Worm (Caenorhabditis elegans) whole organism, L2 larva: ENCODE measurements around the gene str-35.

Experiments
- R02D3.7 ChIP-seq: fragments of 150-350 bp; optimal IDR thresholded peaks from 2 replicates; lab custom pipeline; 2014; ENCODE audit warnings: missing biosample characterization, missing genetic modification characterization
- ama-1 ChIP-seq: fragments of 150-350 bp; optimal IDR thresholded peaks from 2 replicates; lab custom pipeline; 2018; ENCODE audit warnings: inconsistent platforms
- ceh-16 ChIP-seq: fragments of 150-350 bp; optimal IDR thresholded peaks from 2 replicates; lab custom pipeline; 2014; ENCODE audit warnings: missing biosample characterization, missing genetic modification characterization
- ceh-82 ChIP-seq: fragments of 150-350 bp; optimal IDR thresholded peaks from 2 replicates; lab custom pipeline; 2014; ENCODE audit warnings: missing biosample characterization, missing genetic modification characterization
- elt-3 ChIP-seq: sonication (generic microtip); optimal IDR thresholded peaks from 2 replicates; lab custom pipeline; 2017; ENCODE audit warnings: missing biosample characterization, missing genetic modification characterization
- fos-1 ChIP-seq: fragments of 150-350 bp; optimal IDR thresholded peaks from 2 replicates; lab custom pipeline; 2014; ENCODE audit warnings: missing biosample characterization, missing genetic modification characterization
- lin-11 ChIP-seq: fragments of 150-350 bp; sonication (generic microtip); optimal IDR thresholded peaks from 2 replicates; lab custom pipeline; 2014; ENCODE audit warnings: missing biosample characterization, missing genetic modification characterization, inconsistent platforms, mixed read lengths
- mab-5 ChIP-seq: fragments of 150-350 bp; optimal IDR thresholded peaks from 2 replicates; lab custom pipeline; 2014; ENCODE audit warnings: missing biosample characterization, missing genetic modification characterization
- mbf-1 ChIP-seq: sonication (generic microtip); optimal IDR thresholded peaks from 2 replicates; lab custom pipeline; 2017; ENCODE audit warnings: missing biosample characterization, missing genetic modification characterization
- unc-39 ChIP-seq: fragments of 150-350 bp; optimal IDR thresholded peaks from 2 replicates; lab custom pipeline; 2014; ENCODE audit warnings: missing biosample characterization, missing genetic modification characterization
- unc-62 ChIP-seq: fragments of 150-350 bp; optimal IDR thresholded peaks from 2 replicates; lab custom pipeline; 2014; ENCODE audit warnings: missing biosample characterization, missing genetic modification reagents, missing genetic modification characterization
- ztf-11 ChIP-seq: sonication (generic microtip); optimal IDR thresholded peaks from 2 replicates; lab custom pipeline; 2017; ENCODE audit warnings: missing biosample characterization, missing genetic modification characterization
- ztf-4 ChIP-seq: fragments of 150-350 bp; optimal IDR thresholded peaks from 2 replicates; lab custom pipeline; 2014; ENCODE audit warnings: missing biosample characterization, missing genetic modification characterization

DNA sequence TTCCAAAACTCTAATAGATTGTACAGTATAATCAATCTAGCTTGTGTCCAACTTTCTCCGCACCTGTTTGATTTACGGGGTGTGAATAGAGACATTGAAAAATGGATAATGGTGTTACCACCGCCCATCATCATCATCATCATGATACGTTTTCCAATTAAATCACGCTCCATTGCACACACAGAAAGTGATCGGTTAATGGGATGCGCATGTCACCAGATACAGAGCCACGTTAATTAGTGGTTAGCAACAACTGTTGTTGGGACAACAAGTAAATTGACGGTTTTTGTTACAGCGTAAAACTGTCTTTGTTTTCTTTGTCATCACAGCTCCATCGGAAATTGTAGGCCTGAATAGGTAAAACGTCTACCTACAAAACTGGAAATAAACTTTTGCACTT is 32.0 kb downstream of the str-35 start:
- TF ChIP-seq ama-1 (no peak), ztf-11 (tag; lab: Kevin White, UChicago) (no peak), elt-3 (tag; lab: Kevin White, UChicago) (no peak), unc-39 (tag; lab: Kevin White, UChicago) (no peak), ztf-4 (tag; lab: Kevin White, UChicago) (no peak), ceh-16 (peak; percentile 24), mbf-1 (tag; lab: Kevin White, UChicago) (no peak), R02D3.7 (tag; lab: Kevin White, UChicago) (no peak), mab-5 (no peak), fos-1 (tag; lab: Kevin White, UChicago) (no peak), unc-62 (peak; percentile 5), lin-11 (tag; lab: Kevin White, UChicago) (no peak), ceh-82 (tag; lab: Kevin White, UChicago) (no peak)
